Worm (Caenorhabditis elegans): ENCODE data around the gene Y65A5A.24.

Y65A5A.24 gene

ce11 chrIV:16377942-16378341 is 15.8 kb upstream of the Y65A5A.24 start:
- TF ChIP-seq dve-1 (tag; optimal IDR thresholded peaks at IDR 0.05): no peak
- no peak for TF ChIP-seq gmeb-2 (tag; optimal IDR thresholded peaks at IDR 0.05)
- no peak for TF ChIP-seq lim-6 (tag; optimal IDR thresholded peaks at IDR 0.05)
- no peak for TF ChIP-seq pag-3 (tag; optimal IDR thresholded peaks at IDR 0.05; ENCODE audit: borderline replicate concordance)
- TF ChIP-seq ceh-31 (tag; optimal IDR thresholded peaks at IDR 0.05): no peak
- TF ChIP-seq elt-4 (tag; optimal IDR thresholded peaks at IDR 0.05): no peak
- no peak for TF ChIP-seq hlh-6 (tag; optimal IDR thresholded peaks at IDR 0.05)

ce11 chrIV:16380278-16380677 is 13.5 kb upstream of the Y65A5A.24 start:
- TF ChIP-seq K02D7.2 (tag; optimal IDR thresholded peaks at IDR 0.05) (no peak), hlh-8 (tag; optimal IDR thresholded peaks at IDR 0.05) (no peak), ztf-16 (tag; optimal IDR thresholded peaks at IDR 0.05) (no peak), gmeb-2 (tag; optimal IDR thresholded peaks at IDR 0.05) (no peak), lim-6 (tag; optimal IDR thresholded peaks at IDR 0.05) (no peak), ets-4 (tag; optimal IDR thresholded peaks at IDR 0.05) (no peak), sdc-2 (tag; optimal IDR thresholded peaks at IDR 0.05) (no peak)

ce11 chrIV:16380937-16381336 is 12.8 kb upstream of the Y65A5A.24 start:
- no peak for TF ChIP-seq sox-4 (tag; optimal IDR thresholded peaks at IDR 0.05)
- no peak for TF ChIP-seq ceh-14 (tag; optimal IDR thresholded peaks at IDR 0.05)
- no peak for TF ChIP-seq Y22D7AL.16 (tag; optimal IDR thresholded peaks at IDR 0.05)
- no peak for TF ChIP-seq ceh-2 (tag; optimal IDR thresholded peaks at IDR 0.05)
- no peak for TF ChIP-seq hlh-15 (tag; optimal IDR thresholded peaks at IDR 0.05)
- no peak for TF ChIP-seq pha-4 (tag; optimal IDR thresholded peaks at IDR 0.05)
- TF ChIP-seq sox-2 (GFP tag; IDR thresholded peaks at IDR 0.05): no peak
- TF ChIP-seq ceh-9 (tag; optimal IDR thresholded peaks at IDR 0.05): no peak
- no peak for TF ChIP-seq tbx-7 (tag; optimal IDR thresholded peaks at IDR 0.05)
- TF ChIP-seq pat-9 (tag; optimal IDR thresholded peaks at IDR 0.05): no peak
- no peak for TF ChIP-seq eyg-1 (tag; optimal IDR thresholded peaks at IDR 0.05)

ce11 chrIV:16381933-16382591 is 11.7 kb upstream of the Y65A5A.24 start, which contains the start of gene Y7A9D.1:
Gene Y7A9D.1, minus strand, starts transcription at chrIV:16382215.
- TF ChIP-seq K09A11.1 (tag; optimal IDR thresholded peaks at IDR 0.05; ENCODE audit: insufficient read depth) (peak; percentile 40), ztf-16 (tag; optimal IDR thresholded peaks at IDR 0.05) (peak; percentile 49), ttx-3 (tag; optimal IDR thresholded peaks at IDR 0.05) (peak; percentile 18), tbx-7 (tag; optimal IDR thresholded peaks at IDR 0.05) (no peak), nfya-1 (tag; optimal IDR thresholded peaks at IDR 0.05) (peak; percentile 49), fkh-6 (tag; optimal IDR thresholded peaks at IDR 0.05) (peak; percentile 11), ceh-24 (tag; optimal IDR thresholded peaks at IDR 0.05) (no peak), C38D4.7 (GFP tag; optimal IDR thresholded peaks at IDR 0.05) (peak; percentile 41), hlh-15 (tag; optimal IDR thresholded peaks at IDR 0.05) (no peak), hlh-8 (tag; optimal IDR thresholded peaks at IDR 0.05) (peak; percentile 46), T23F11.4 (GFP tag; optimal IDR thresholded peaks at IDR 0.05) (peak; percentile 53), elt-2 (tag; optimal IDR thresholded peaks at IDR 0.05) (peak; percentile 81), zip-5 (tag; optimal IDR thresholded peaks at IDR 0.05) (no peak), pag-3 (tag; optimal IDR thresholded peaks at IDR 0.05; ENCODE audit: borderline replicate concordance) (no peak), ceh-31 (tag; optimal IDR thresholded peaks at IDR 0.05) (peak; percentile 61), Y22D7AL.16 (tag; optimal IDR thresholded peaks at IDR 0.05) (peak; percentile 75), unc-3 (GFP tag; conservative IDR thresholded peaks at IDR 0.05) (0 out of 2 replicates have a peak, but pooled peaks have one; percentile 6), unc-3 (tag; optimal IDR thresholded peaks at IDR 0.05) (peak; percentile 10), pat-9 (tag; optimal IDR thresholded peaks at IDR 0.05) (peak; percentile 78), dmd-4 (tag; optimal IDR thresholded peaks at IDR 0.05; ENCODE audit: borderline replicate concordance) (peak; percentile 63), ref-2 (tag; optimal IDR thresholded peaks at IDR 0.05) (peak; percentile 83), ceh-18 (tag; optimal IDR thresholded peaks at IDR 0.05) (peak; percentile 49), ceh-48 (tag; optimal IDR thresholded peaks at IDR 0.05) (peak; percentile 23), ceh-30 (tag; optimal IDR thresholded peaks at IDR 0.05) (no peak), fkh-10 (GFP tag; optimal IDR thresholded peaks at IDR 0.05) (no peak), nhr-232 (tag; optimal IDR thresholded peaks at IDR 0.05) (peak; percentile 46), ceh-34 (tag; optimal IDR thresholded peaks at IDR 0.05) (peak; percentile 70), ceh-2 (tag; optimal IDR thresholded peaks at IDR 0.05) (peak; percentile 46), ceh-19 (GFP tag; optimal IDR thresholded peaks at IDR 0.05) (peak; percentile 56), unc-42 (tag; optimal IDR thresholded peaks at IDR 0.05) (no peak), ets-4 (tag; optimal IDR thresholded peaks at IDR 0.05) (no peak), tbx-2 (tag; optimal IDR thresholded peaks at IDR 0.05) (peak; percentile 57)

Data from whole organism, late embryonic.